Worm (Caenorhabditis elegans): ENCODE data around the gene npr-25.

ce11 chrV:11329100-11329499 is 23.7 kb downstream of the npr-25 start, which contains the start of gene F47G9.6:
- TF ChIP-seq sptf-1 (tag; optimal IDR thresholded peaks at IDR 0.05) (no peak), lin-13 (GFP tag; optimal IDR thresholded peaks at IDR 0.05) (no peak), snpc-4 (tag; optimal IDR thresholded peaks at IDR 0.05) (no peak), unc-130 (tag; optimal IDR thresholded peaks at IDR 0.05) (no peak), lin-39 (tag; optimal IDR thresholded peaks at IDR 0.05) (no peak), nhr-12 (tag; optimal IDR thresholded peaks at IDR 0.05) (no peak), tbx-2 (tag; optimal IDR thresholded peaks at IDR 0.05) (no peak)

Measured in whole organism, L1 larva.